Worm (Caenorhabditis elegans) whole organism, L3 larva: ENCODE data around the gene C50F4.16.

Experiments used
- ZK546.5 ChIP-seq: sonication (generic microtip); optimal IDR thresholded peaks from 2 replicates; lab custom pipeline; 2017; ENCODE audit warnings: missing biosample characterization, missing genetic modification characterization
- aly-2 ChIP-seq: fragments of 150-350 bp; optimal IDR thresholded peaks from 2 replicates; lab custom pipeline; 2014; ENCODE audit warnings: missing biosample characterization, missing genetic modification characterization
- ama-1 ChIP-seq: fragments of 150-350 bp; optimal IDR thresholded peaks from 2 replicates; lab custom pipeline; 2018
- ceh-16 ChIP-seq: sonication (generic microtip); optimal IDR thresholded peaks from 2 replicates; lab custom pipeline; 2017; ENCODE audit warnings: missing biosample characterization, missing genetic modification characterization
- ceh-28 ChIP-seq: fragments of 150-350 bp; optimal IDR thresholded peaks from 2 replicates; lab custom pipeline; 2014; ENCODE audit warnings: missing biosample characterization, missing genetic modification reagents, missing genetic modification characterization
- ceh-82 ChIP-seq: fragments of 150-350 bp; optimal IDR thresholded peaks from 2 replicates; lab custom pipeline; 2014; ENCODE audit warnings: missing biosample characterization, missing genetic modification characterization
- daf-12 ChIP-seq: fragments of 150-350 bp; optimal IDR thresholded peaks from 2 replicates; lab custom pipeline; 2014; ENCODE audit warnings: missing biosample characterization, missing genetic modification reagents, missing genetic modification characterization
- egl-5 ChIP-seq: fragments of 150-350 bp; optimal IDR thresholded peaks from 2 replicates; lab custom pipeline; 2017; ENCODE audit warnings: missing biosample characterization, missing genetic modification reagents, missing genetic modification characterization, inconsistent platforms
- elt-1 ChIP-seq: fragments of 150-350 bp; optimal IDR thresholded peaks from 2 replicates; lab custom pipeline; 2014; ENCODE audit warnings: missing biosample characterization, missing genetic modification characterization
- elt-2 ChIP-seq: sonication (generic microtip); optimal IDR thresholded peaks from 2 replicates; lab custom pipeline; 2016; ENCODE audit warnings: missing genetic modification reagents, mild to moderate bottlenecking, missing genetic modification characterization, missing compliant biosample characterization
- elt-3 ChIP-seq, 3 experiments: fragments of 150-350 bp in 1 of 3; sonication (generic microtip) in 2 of 3; optimal IDR thresholded peaks; 2 replicates in 2 of 3; 4 replicates in 1 of 3; lab custom pipeline; 2014 to 2017; ENCODE audit warnings: missing biosample characterization in 3 of 3, missing genetic modification characterization in 3 of 3
- eor-1 ChIP-seq, 2 experiments: fragments of 150-350 bp; optimal IDR thresholded peaks; 2 replicates each; lab custom pipeline; 2014 to 2018; ENCODE audit warnings: missing biosample characterization in 2 of 2, missing genetic modification characterization in 2 of 2
- fkh-2 ChIP-seq: fragments of 150-350 bp; optimal IDR thresholded peaks from 2 replicates; lab custom pipeline; 2014; ENCODE audit warnings: missing biosample characterization, missing genetic modification reagents, missing genetic modification characterization
- fos-1 ChIP-seq: fragments of 150-350 bp; optimal IDR thresholded peaks from 2 replicates; lab custom pipeline; 2014; ENCODE audit warnings: missing biosample characterization, missing genetic modification characterization
- hmg-11 ChIP-seq: sonication (generic microtip); optimal IDR thresholded peaks from 2 replicates; lab custom pipeline; 2016; ENCODE audit warnings: missing genetic modification characterization, missing compliant biosample characterization
- jun-1 ChIP-seq: fragments of 150-350 bp; optimal IDR thresholded peaks from 2 replicates; lab custom pipeline; 2014; ENCODE audit warnings: missing biosample characterization, missing genetic modification reagents, missing genetic modification characterization
- lin-15B ChIP-seq: fragments of 150-350 bp; optimal IDR thresholded peaks from 2 replicates; lab custom pipeline; 2014; ENCODE audit warnings: missing biosample characterization, missing genetic modification characterization
- lin-39 ChIP-seq: fragments of 150-350 bp; optimal IDR thresholded peaks from 2 replicates; lab custom pipeline; 2018; ENCODE audit warnings: missing biosample characterization, missing genetic modification reagents, missing genetic modification characterization
- lsy-12 ChIP-seq: sonication (generic microtip); optimal IDR thresholded peaks from 2 replicates; lab custom pipeline; 2016; ENCODE audit warnings: mild to moderate bottlenecking, missing genetic modification characterization, missing compliant biosample characterization
- mdl-1 ChIP-seq: fragments of 150-350 bp; optimal IDR thresholded peaks from 2 replicates; lab custom pipeline; 2014; ENCODE audit warnings: missing biosample characterization, missing genetic modification characterization
- mml-1 ChIP-seq: fragments of 150-350 bp; sonication (generic microtip); optimal IDR thresholded peaks from 3 replicates; lab custom pipeline; 2014; ENCODE audit warnings: missing biosample characterization, missing genetic modification characterization
- nfya-1 ChIP-seq: sonication (generic microtip); optimal IDR thresholded peaks from 2 replicates; lab custom pipeline; 2017; ENCODE audit warnings: missing genetic modification characterization, mild to moderate bottlenecking, missing compliant biosample characterization, antibody characterized with exemption, moderate library complexity; ENCODE audit not compliant: insufficient read depth
- nhr-11 ChIP-seq: fragments of 150-350 bp; optimal IDR thresholded peaks from 2 replicates; lab custom pipeline; 2014; ENCODE audit warnings: missing biosample characterization, missing genetic modification characterization
- nhr-12 ChIP-seq: fragments of 150-350 bp; optimal IDR thresholded peaks from 2 replicates; lab custom pipeline; 2014; ENCODE audit warnings: missing biosample characterization, missing genetic modification characterization
- nhr-23 ChIP-seq: fragments of 150-350 bp; optimal IDR thresholded peaks from 2 replicates; lab custom pipeline; 2014; ENCODE audit warnings: missing biosample characterization, missing genetic modification reagents, missing genetic modification characterization
- nhr-25 ChIP-seq: sonication (generic microtip); optimal IDR thresholded peaks from 2 replicates; lab custom pipeline; 2017; ENCODE audit warnings: missing biosample characterization, missing genetic modification characterization
- nhr-43 ChIP-seq: sonication (generic microtip); optimal IDR thresholded peaks from 2 replicates; lab custom pipeline; 2016; ENCODE audit warnings: mild to moderate bottlenecking, missing genetic modification characterization, missing compliant biosample characterization; ENCODE audit not compliant: poor library complexity, severe bottlenecking
- nhr-67 ChIP-seq: fragments of 150-350 bp; optimal IDR thresholded peaks from 2 replicates; lab custom pipeline; 2014; ENCODE audit warnings: missing biosample characterization, missing genetic modification characterization
- nhr-76 ChIP-seq: fragments of 150-350 bp; sonication (generic microtip); optimal IDR thresholded peaks from 5 replicates; lab custom pipeline; 2014; ENCODE audit warnings: missing biosample characterization, missing genetic modification characterization
- pha-4 ChIP-seq: fragments of 150-350 bp; optimal IDR thresholded peaks from 2 replicates; lab custom pipeline; 2014; ENCODE audit warnings: missing biosample characterization, missing genetic modification reagents, missing genetic modification characterization
- pqm-1 ChIP-seq: fragments of 150-350 bp; optimal IDR thresholded peaks from 2 replicates; lab custom pipeline; 2017; ENCODE audit warnings: missing biosample characterization, missing genetic modification characterization, inconsistent platforms
- sea-2 ChIP-seq: fragments of 150-350 bp; sonication (generic microtip); optimal IDR thresholded peaks from 4 replicates; lab custom pipeline; 2014; ENCODE audit warnings: missing biosample characterization, missing genetic modification reagents, missing genetic modification characterization
- skn-1 ChIP-seq: fragments of 150-350 bp; optimal IDR thresholded peaks from 2 replicates; lab custom pipeline; 2014; ENCODE audit warnings: missing biosample characterization, missing genetic modification characterization
- snpc-4 ChIP-seq: fragments of 150-350 bp; optimal IDR thresholded peaks from 2 replicates; lab custom pipeline; 2014; ENCODE audit warnings: missing biosample characterization, missing genetic modification characterization
- tbx-2 ChIP-seq: sonication (generic microtip); optimal IDR thresholded peaks from 2 replicates; lab custom pipeline; 2016; ENCODE audit warnings: mild to moderate bottlenecking, missing genetic modification characterization, missing compliant biosample characterization
- unc-39 ChIP-seq: sonication (generic microtip); optimal IDR thresholded peaks from 4 replicates; lab custom pipeline; 2017; ENCODE audit warnings: missing biosample characterization, missing genetic modification characterization
- unc-62 ChIP-seq: fragments of 150-350 bp; sonication (generic microtip); optimal IDR thresholded peaks from 4 replicates; lab custom pipeline; 2014; ENCODE audit warnings: missing biosample characterization, missing genetic modification reagents, missing genetic modification characterization
- ztf-11 ChIP-seq: fragments of 150-350 bp; optimal IDR thresholded peaks from 2 replicates; lab custom pipeline; 2014; ENCODE audit warnings: missing biosample characterization, missing genetic modification characterization
- ztf-4 ChIP-seq: fragments of 150-350 bp; optimal IDR thresholded peaks from 2 replicates; lab custom pipeline; 2014; ENCODE audit warnings: missing biosample characterization, missing genetic modification characterization

Gene C50F4.16

DNA sequence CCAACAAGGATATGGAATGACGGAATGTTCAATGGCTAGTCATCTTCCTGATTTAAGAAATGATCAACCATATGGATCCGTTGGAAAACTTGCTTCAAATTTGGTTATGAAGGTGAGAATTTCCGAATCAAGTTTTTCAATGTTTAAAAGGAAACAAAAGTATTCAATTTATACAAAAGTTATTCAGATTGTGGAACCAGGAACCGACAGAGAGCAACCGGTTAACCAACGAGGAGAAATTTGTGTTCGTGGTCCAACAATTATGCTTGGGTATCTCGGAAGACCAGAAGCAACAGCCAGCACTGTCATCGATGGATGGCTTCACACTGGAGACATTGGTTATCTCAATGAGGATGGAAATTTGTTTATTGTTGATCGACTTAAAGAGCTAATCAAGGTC is 31.8 kb downstream of the C50F4.16 start:
- TF ChIP-seq snpc-4 (tag; lab: Kevin White, UChicago), result no peak
- TF ChIP-seq skn-1 (tag; lab: Kevin White, UChicago), result no peak
- TF ChIP-seq nhr-76 (tag; lab: Kevin White, UChicago), result no peak
- no peak for TF ChIP-seq ceh-82
- no peak for TF ChIP-seq ceh-28 (tag; lab: Kevin White, UChicago)

DNA sequence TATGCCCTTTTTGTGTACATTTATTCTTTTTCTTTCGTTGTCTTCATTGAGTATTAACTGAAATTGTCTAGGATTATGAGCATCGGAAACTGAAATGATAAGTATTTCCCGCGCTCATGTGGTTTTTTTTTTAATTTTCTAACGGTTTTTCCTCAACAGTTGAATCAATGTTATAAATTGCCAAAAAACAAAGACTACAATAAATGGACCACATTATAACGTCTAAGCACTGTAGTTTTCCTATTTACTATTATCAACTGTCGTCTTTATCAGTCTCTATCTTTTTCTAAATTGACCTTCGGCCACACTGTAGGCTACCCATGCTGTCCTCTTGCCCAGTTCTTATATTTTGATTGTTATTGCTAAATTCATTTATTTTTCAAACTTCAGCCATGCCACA is 33.7 kb downstream of the C50F4.16 start, which contains the start of gene acs-14:
TSS of gene acs-14 (plus strand) at position 391 of the 400 bp plus-strand sequence.
- TF ChIP-seq nhr-76 (tag; lab: Kevin White, UChicago) (no peak), ceh-16 (tag; lab: Kevin White, UChicago) (no peak), mdl-1 (tag; lab: Kevin White, UChicago) (no peak), unc-39 (tag; lab: Kevin White, UChicago) (no peak), ceh-82 (no peak), nhr-43 (tag; lab: Kevin White, UChicago) (no peak), pha-4 (tag; lab: Kevin White, UChicago) (peak; percentile 1), unc-62 (GFP tag; lab: Kevin White, UChicago) (no peak), elt-2 (tag; lab: Kevin White, UChicago) (peak; percentile 67)
- TF ChIP-seq, all 47 proteins: peak for 2

DNA sequence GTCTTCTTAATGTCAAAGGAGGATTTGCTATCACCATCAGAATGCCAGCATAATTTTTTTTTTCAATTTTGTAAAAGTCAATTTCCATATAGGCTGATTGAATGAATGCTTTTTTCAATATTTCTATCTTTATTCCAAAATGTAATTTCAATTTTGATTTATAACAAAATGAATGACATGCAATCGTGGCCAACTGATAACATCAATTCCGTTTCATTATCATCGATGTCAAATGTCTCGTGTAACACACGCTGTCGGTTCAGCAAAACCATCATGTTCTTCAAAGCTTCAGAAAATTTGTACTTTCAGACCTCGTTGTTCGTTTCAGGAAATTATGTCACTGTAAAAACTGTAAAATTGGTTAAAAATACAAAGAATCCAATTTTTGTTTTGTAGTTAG is 34.5 kb downstream of the C50F4.16 start:
- TF ChIP-seq nfya-1 (tag; lab: Kevin White, UChicago) (no peak), nhr-23 (tag; lab: Kevin White, UChicago) (no peak), elt-2 (tag; lab: Kevin White, UChicago) (peak; percentile 82), pqm-1 (peak; percentile 80), ztf-11 (tag; lab: Kevin White, UChicago) (no peak)

DNA sequence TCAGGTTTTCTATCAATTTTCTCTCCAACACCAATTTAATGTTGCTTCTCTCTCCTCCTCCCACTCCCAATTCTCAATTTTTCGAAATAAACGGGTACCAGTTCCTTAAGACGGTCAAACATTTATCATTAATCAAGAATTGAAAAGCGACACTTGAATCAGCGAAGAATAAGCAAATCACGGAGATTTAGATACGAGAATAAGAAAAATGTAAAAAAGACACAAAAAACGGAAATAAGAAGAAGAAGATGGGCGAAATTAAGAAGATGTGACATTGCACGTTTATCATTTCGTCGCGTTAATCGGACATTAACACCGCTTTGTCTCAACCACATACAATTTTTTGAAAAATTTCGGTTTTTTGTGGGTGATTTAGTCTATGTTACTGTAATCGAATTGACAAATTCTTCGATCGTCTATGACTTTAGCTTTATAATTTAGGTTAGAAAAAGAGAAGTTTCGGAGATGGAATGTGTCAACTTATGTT is 36.9 kb downstream of the C50F4.16 start, which contains the start of gene haao-1:
TSS of gene haao-1 (plus strand) at position 437 of the 487 bp plus-strand sequence.
- TF ChIP-seq nhr-23 (tag; lab: Kevin White, UChicago), result peak; percentile 41
- TF ChIP-seq nhr-11, result no peak
- no peak for TF ChIP-seq ceh-16 (tag; lab: Kevin White, UChicago)
- TF ChIP-seq mdl-1 (tag; lab: Kevin White, UChicago), result no peak
- no peak for TF ChIP-seq mml-1 (tag; lab: Kevin White, UChicago)
- no peak for TF ChIP-seq ZK546.5
- peak; percentile 49 for TF ChIP-seq nhr-25 (tag; lab: Kevin White, UChicago)
- no peak for TF ChIP-seq pha-4 (tag; lab: Kevin White, UChicago)
- no peak for TF ChIP-seq ztf-4
- no peak for TF ChIP-seq unc-39 (tag; lab: Kevin White, UChicago)
- no peak for TF ChIP-seq ceh-82
- no peak for TF ChIP-seq unc-62 (GFP tag; lab: Kevin White, UChicago)

DNA sequence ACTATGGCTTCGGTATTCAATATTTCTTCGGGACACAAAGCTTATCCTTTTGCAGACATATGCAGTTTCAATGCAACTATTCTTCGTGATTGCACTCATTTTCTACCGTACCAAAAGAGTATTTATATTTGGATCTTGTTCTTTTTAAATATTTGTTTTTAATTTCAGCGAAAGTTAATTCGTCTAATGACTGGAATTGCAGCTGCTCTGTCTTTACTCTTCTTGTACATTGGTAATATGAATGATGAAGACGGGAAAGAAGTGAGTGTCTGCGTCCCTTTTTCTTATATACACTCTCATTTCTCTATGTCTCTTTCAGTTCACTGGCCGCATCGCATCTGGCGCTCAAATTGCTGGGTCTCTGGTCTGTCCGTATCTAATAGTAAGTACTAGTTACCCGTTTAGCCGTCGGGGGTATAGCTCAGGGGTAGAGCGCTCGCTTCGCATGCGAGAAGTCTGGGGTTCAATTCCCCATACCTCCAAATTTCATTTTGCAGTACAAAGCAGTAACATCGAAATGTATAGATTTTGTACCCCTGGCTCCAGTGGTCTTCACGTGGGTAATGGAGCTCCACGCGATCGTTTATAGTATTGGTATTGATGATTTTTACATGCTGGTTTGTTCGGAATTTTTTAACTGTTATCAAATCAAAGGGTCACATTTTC is 38.1 kb downstream of the C50F4.16 start:
- TF ChIP-seq lsy-12 (peak; percentile 42), nfya-1 (tag; lab: Kevin White, UChicago) (peak; percentile 40), ztf-11 (tag; lab: Kevin White, UChicago) (no peak), mdl-1 (tag; lab: Kevin White, UChicago) (no peak), lin-39 (tag; lab: Kevin White, UChicago) (peak; percentile 82), elt-2 (tag; lab: Kevin White, UChicago) (peak; percentile 52), hmg-11 (tag; lab: Kevin White, UChicago) (peak; percentile 90), eor-1 (tag; optimal IDR thresholded peaks at IDR 0.05; lab: Kevin White, UChicago) (no peak), jun-1 (tag; lab: Kevin White, UChicago) (peak; percentile 17), fos-1 (no peak), ama-1 (lab: Kevin White, UChicago) (peak; percentile 51), elt-3 (tag; optimal IDR thresholded peaks at IDR 0.05; lab: Kevin White, UChicago) (no peak), tbx-2 (tag; lab: Kevin White, UChicago) (peak; percentile 48), fkh-2 (tag; lab: Kevin White, UChicago) (no peak), nhr-43 (tag; lab: Kevin White, UChicago) (peak; percentile 77), egl-5 (peak; percentile 26), pqm-1 (peak; percentile 17), elt-1 (tag; lab: Kevin White, UChicago) (peak; percentile 33), nhr-67 (tag; lab: Kevin White, UChicago) (no peak), aly-2 (tag; lab: Kevin White, UChicago) (no peak), snpc-4 (tag; lab: Kevin White, UChicago) (peak; percentile 95), ceh-28 (tag; lab: Kevin White, UChicago) (no peak), lin-15B (peak; percentile 38), nhr-23 (tag; lab: Kevin White, UChicago) (peak; percentile 22), nhr-25 (tag; lab: Kevin White, UChicago) (peak; percentile 50), nhr-12 (no peak), daf-12 (tag; lab: Kevin White, UChicago) (no peak), sea-2 (GFP tag; lab: Kevin White, UChicago) (no peak), ceh-82 (peak; percentile 8)
